Worm (Caenorhabditis elegans) whole organism, L3 larva: ENCODE measurements around the gene R11G10.4.

Source experiments
- R02D3.7 ChIP-seq: fragments of 150-350 bp; optimal IDR thresholded peaks from 2 replicates; lab custom pipeline; 2014; ENCODE audit warnings: missing biosample characterization, missing genetic modification characterization
- ZK546.5 ChIP-seq: sonication (generic microtip); optimal IDR thresholded peaks from 2 replicates; lab custom pipeline; 2017; ENCODE audit warnings: missing biosample characterization, missing genetic modification characterization
- aly-2 ChIP-seq: fragments of 150-350 bp; optimal IDR thresholded peaks from 2 replicates; lab custom pipeline; 2014; ENCODE audit warnings: missing biosample characterization, missing genetic modification characterization
- ama-1 ChIP-seq: fragments of 150-350 bp; optimal IDR thresholded peaks from 2 replicates; lab custom pipeline; 2018
- ceh-16 ChIP-seq: sonication (generic microtip); optimal IDR thresholded peaks from 2 replicates; lab custom pipeline; 2017; ENCODE audit warnings: missing biosample characterization, missing genetic modification characterization
- ceh-28 ChIP-seq: fragments of 150-350 bp; optimal IDR thresholded peaks from 2 replicates; lab custom pipeline; 2014; ENCODE audit warnings: missing biosample characterization, missing genetic modification reagents, missing genetic modification characterization
- ceh-82 ChIP-seq: fragments of 150-350 bp; optimal IDR thresholded peaks from 2 replicates; lab custom pipeline; 2014; ENCODE audit warnings: missing biosample characterization, missing genetic modification characterization
- egl-27 ChIP-seq: sonication (generic microtip); optimal IDR thresholded peaks from 4 replicates; lab custom pipeline; 2017; ENCODE audit warnings: missing biosample characterization, missing genetic modification reagents, missing genetic modification characterization
- egl-5 ChIP-seq: fragments of 150-350 bp; optimal IDR thresholded peaks from 2 replicates; lab custom pipeline; 2017; ENCODE audit warnings: missing biosample characterization, missing genetic modification reagents, missing genetic modification characterization, inconsistent platforms
- elt-2 ChIP-seq: sonication (generic microtip); optimal IDR thresholded peaks from 2 replicates; lab custom pipeline; 2016; ENCODE audit warnings: missing genetic modification reagents, mild to moderate bottlenecking, missing genetic modification characterization, missing compliant biosample characterization
- elt-3 ChIP-seq, 3 experiments: fragments of 150-350 bp in 1 of 3; sonication (generic microtip) in 2 of 3; optimal IDR thresholded peaks; 2 replicates in 2 of 3; 4 replicates in 1 of 3; lab custom pipeline; 2014 to 2017; ENCODE audit warnings: missing biosample characterization in 3 of 3, missing genetic modification characterization in 3 of 3
- eor-1 ChIP-seq, 2 experiments: fragments of 150-350 bp; optimal IDR thresholded peaks; 2 replicates each; lab custom pipeline; 2014 to 2018; ENCODE audit warnings: missing biosample characterization in 2 of 2, missing genetic modification characterization in 2 of 2
- fkh-10 ChIP-seq: sonication (generic microtip); optimal IDR thresholded peaks from 2 replicates; lab custom pipeline; 2017; ENCODE audit warnings: missing biosample characterization, missing genetic modification reagents, missing genetic modification characterization
- hmg-11 ChIP-seq: sonication (generic microtip); optimal IDR thresholded peaks from 2 replicates; lab custom pipeline; 2016; ENCODE audit warnings: missing genetic modification characterization, missing compliant biosample characterization
- jun-1 ChIP-seq: fragments of 150-350 bp; optimal IDR thresholded peaks from 2 replicates; lab custom pipeline; 2014; ENCODE audit warnings: missing biosample characterization, missing genetic modification reagents, missing genetic modification characterization
- lsy-12 ChIP-seq: sonication (generic microtip); optimal IDR thresholded peaks from 2 replicates; lab custom pipeline; 2016; ENCODE audit warnings: mild to moderate bottlenecking, missing genetic modification characterization, missing compliant biosample characterization
- mdl-1 ChIP-seq: fragments of 150-350 bp; optimal IDR thresholded peaks from 2 replicates; lab custom pipeline; 2014; ENCODE audit warnings: missing biosample characterization, missing genetic modification characterization
- mml-1 ChIP-seq: fragments of 150-350 bp; sonication (generic microtip); optimal IDR thresholded peaks from 3 replicates; lab custom pipeline; 2014; ENCODE audit warnings: missing biosample characterization, missing genetic modification characterization
- nfya-1 ChIP-seq: sonication (generic microtip); optimal IDR thresholded peaks from 2 replicates; lab custom pipeline; 2017; ENCODE audit warnings: missing genetic modification characterization, mild to moderate bottlenecking, missing compliant biosample characterization, antibody characterized with exemption, moderate library complexity; ENCODE audit not compliant: insufficient read depth
- nhr-11 ChIP-seq: fragments of 150-350 bp; optimal IDR thresholded peaks from 2 replicates; lab custom pipeline; 2014; ENCODE audit warnings: missing biosample characterization, missing genetic modification characterization
- nhr-12 ChIP-seq: fragments of 150-350 bp; optimal IDR thresholded peaks from 2 replicates; lab custom pipeline; 2014; ENCODE audit warnings: missing biosample characterization, missing genetic modification characterization
- nhr-23 ChIP-seq: fragments of 150-350 bp; optimal IDR thresholded peaks from 2 replicates; lab custom pipeline; 2014; ENCODE audit warnings: missing biosample characterization, missing genetic modification reagents, missing genetic modification characterization
- nhr-237 ChIP-seq: fragments of 150-350 bp; optimal IDR thresholded peaks from 2 replicates; lab custom pipeline; 2014; ENCODE audit warnings: missing biosample characterization, missing genetic modification characterization
- nhr-28 ChIP-seq: fragments of 150-350 bp; optimal IDR thresholded peaks from 2 replicates; lab custom pipeline; 2014; ENCODE audit warnings: missing biosample characterization, missing genetic modification characterization
- nhr-43 ChIP-seq: sonication (generic microtip); optimal IDR thresholded peaks from 2 replicates; lab custom pipeline; 2016; ENCODE audit warnings: mild to moderate bottlenecking, missing genetic modification characterization, missing compliant biosample characterization; ENCODE audit not compliant: poor library complexity, severe bottlenecking
- nhr-76 ChIP-seq: fragments of 150-350 bp; sonication (generic microtip); optimal IDR thresholded peaks from 5 replicates; lab custom pipeline; 2014; ENCODE audit warnings: missing biosample characterization, missing genetic modification characterization
- pha-4 ChIP-seq: fragments of 150-350 bp; optimal IDR thresholded peaks from 2 replicates; lab custom pipeline; 2014; ENCODE audit warnings: missing biosample characterization, missing genetic modification reagents, missing genetic modification characterization
- skn-1 ChIP-seq: fragments of 150-350 bp; optimal IDR thresholded peaks from 2 replicates; lab custom pipeline; 2014; ENCODE audit warnings: missing biosample characterization, missing genetic modification characterization
- tbx-2 ChIP-seq: sonication (generic microtip); optimal IDR thresholded peaks from 2 replicates; lab custom pipeline; 2016; ENCODE audit warnings: mild to moderate bottlenecking, missing genetic modification characterization, missing compliant biosample characterization
- unc-39 ChIP-seq: sonication (generic microtip); optimal IDR thresholded peaks from 4 replicates; lab custom pipeline; 2017; ENCODE audit warnings: missing biosample characterization, missing genetic modification characterization
- unc-62 ChIP-seq: fragments of 150-350 bp; sonication (generic microtip); optimal IDR thresholded peaks from 4 replicates; lab custom pipeline; 2014; ENCODE audit warnings: missing biosample characterization, missing genetic modification reagents, missing genetic modification characterization
- zag-1 ChIP-seq: fragments of 150-350 bp; optimal IDR thresholded peaks from 2 replicates; lab custom pipeline; 2014; ENCODE audit warnings: missing biosample characterization, missing genetic modification characterization
- ztf-11 ChIP-seq: fragments of 150-350 bp; optimal IDR thresholded peaks from 2 replicates; lab custom pipeline; 2014; ENCODE audit warnings: missing biosample characterization, missing genetic modification characterization
- ztf-4 ChIP-seq: fragments of 150-350 bp; optimal IDR thresholded peaks from 2 replicates; lab custom pipeline; 2014; ENCODE audit warnings: missing biosample characterization, missing genetic modification characterization

R11G10.4 gene

ce11 chrV:13497322-13497847 lies 9.0 kb upstream of the R11G10.4 start, which contains the start of the genes eea-1 and gut-2 (continued):
- TF ChIP-seq ztf-11 (tag; lab: Kevin White, UChicago): no peak
- no peak for TF ChIP-seq ceh-16 (tag; lab: Kevin White, UChicago)
- peak; percentile 92 for TF ChIP-seq pha-4 (tag; lab: Kevin White, UChicago)
- peak; percentile 74 for TF ChIP-seq hmg-11 (tag; lab: Kevin White, UChicago)
- no peak for TF ChIP-seq ztf-4 (tag; lab: Kevin White, UChicago)
- no peak for TF ChIP-seq lsy-12
- TF ChIP-seq ceh-28: peak; percentile 40
- no peak for TF ChIP-seq ceh-82
- no peak for TF ChIP-seq nhr-11 (tag; lab: Kevin White, UChicago)

DNA sequence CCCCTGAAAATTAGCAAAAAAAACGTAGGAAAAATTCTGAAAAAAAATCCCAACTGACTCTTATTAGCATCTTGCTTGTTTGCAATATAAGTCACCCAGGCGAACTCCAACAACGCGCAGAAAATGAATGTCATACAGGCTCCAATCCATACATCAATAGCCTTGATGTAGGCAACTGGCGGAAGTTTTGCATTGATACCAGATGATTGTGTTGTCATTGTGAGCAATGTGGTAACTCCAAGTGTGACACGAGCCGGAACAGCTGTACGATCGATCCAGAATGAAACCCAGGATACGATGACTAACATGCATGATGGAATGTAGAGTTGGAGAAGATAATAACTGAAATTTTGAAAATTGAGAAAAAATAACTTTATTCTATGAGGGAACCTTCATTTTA lies 7.2 kb upstream of the R11G10.4 start:
- no peak for TF ChIP-seq nhr-43
- no peak for TF ChIP-seq skn-1 (tag; lab: Kevin White, UChicago)
- TF ChIP-seq lsy-12: no peak
- no peak for TF ChIP-seq nhr-12 (tag; lab: Kevin White, UChicago)
- TF ChIP-seq zag-1: no peak
- TF ChIP-seq hmg-11 (tag; lab: Kevin White, UChicago): no peak
- TF ChIP-seq egl-27 (tag; lab: Kevin White, UChicago): no peak
- no peak for TF ChIP-seq unc-39 (tag; lab: Kevin White, UChicago)
- no peak for TF ChIP-seq elt-2 (tag; lab: Kevin White, UChicago)
- TF ChIP-seq ceh-82: no peak
- TF ChIP-seq fkh-10: no peak
- no peak for TF ChIP-seq jun-1 (tag; lab: Kevin White, UChicago)
- no peak for TF ChIP-seq mml-1 (tag; lab: Kevin White, UChicago)
- no peak for TF ChIP-seq ama-1 (lab: Kevin White, UChicago)
- TF ChIP-seq ztf-4 (tag; lab: Kevin White, UChicago): no peak

- no peak for TF ChIP-seq aly-2 (tag; lab: Kevin White, UChicago)
- no peak for TF ChIP-seq jun-1 (tag; lab: Kevin White, UChicago)
- no peak for TF ChIP-seq ceh-82
- no peak for TF ChIP-seq nhr-28 (tag; lab: Kevin White, UChicago)
- TF ChIP-seq nhr-43: no peak
- no peak for TF ChIP-seq tbx-2 (tag; lab: Kevin White, UChicago)
- TF ChIP-seq pha-4 (tag; lab: Kevin White, UChicago): no peak
- no peak for TF ChIP-seq eor-1 (tag; optimal IDR thresholded peaks at IDR 0.05; lab: Kevin White, UChicago)
- TF ChIP-seq nhr-76 (tag; lab: Kevin White, UChicago): no peak
- TF ChIP-seq elt-3 (tag; optimal IDR thresholded peaks at IDR 0.05; lab: Kevin White, UChicago): no peak
- TF ChIP-seq nfya-1: no peak
Observed at ce11 chrV:13511618-13512017, 5.2 kb downstream of the R11G10.4 start, which contains the start of gene avr-15. Gene avr-15, minus strand, starts transcription at chrV:13511718.

DNA sequence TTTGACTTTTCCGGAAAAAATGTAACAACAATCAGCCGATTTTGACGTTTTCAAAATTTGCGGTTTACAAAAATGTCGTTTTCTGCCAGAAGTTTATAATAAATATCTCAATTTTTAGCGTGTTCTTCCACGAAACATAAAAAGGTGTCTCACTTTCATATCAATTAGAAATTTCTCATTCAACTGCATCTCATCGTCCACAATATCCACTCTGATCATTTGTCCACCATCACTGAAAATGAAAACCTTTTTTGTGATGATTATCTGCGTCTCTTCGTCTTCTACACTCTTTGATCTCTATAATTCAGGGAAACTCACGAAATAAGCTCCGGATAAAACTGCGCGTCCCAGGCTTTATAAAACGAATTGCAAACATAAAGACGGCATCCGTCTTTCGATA lies 6.1 kb downstream of the R11G10.4 start:
- TF ChIP-seq nhr-23 (tag; lab: Kevin White, UChicago): no peak
- no peak for TF ChIP-seq ZK546.5 (tag; lab: Kevin White, UChicago)
- TF ChIP-seq nhr-237 (tag; lab: Kevin White, UChicago): no peak
- TF ChIP-seq ztf-4 (tag; lab: Kevin White, UChicago): no peak
- TF ChIP-seq egl-27 (tag; lab: Kevin White, UChicago): no peak
- TF ChIP-seq nhr-12 (tag; lab: Kevin White, UChicago): no peak
- TF ChIP-seq unc-62 (GFP tag; lab: Kevin White, UChicago): no peak
- TF ChIP-seq egl-5: no peak
- no peak for TF ChIP-seq ceh-16 (tag; lab: Kevin White, UChicago)
- no peak for TF ChIP-seq nhr-28 (tag; lab: Kevin White, UChicago)
- TF ChIP-seq R02D3.7 (tag; lab: Kevin White, UChicago): no peak
- TF ChIP-seq nhr-76 (tag; lab: Kevin White, UChicago): no peak
- TF ChIP-seq, all 47 proteins: peak for 0

- TF ChIP-seq mdl-1 (tag; lab: Kevin White, UChicago) (no peak), egl-27 (tag; lab: Kevin White, UChicago) (no peak), R02D3.7 (tag; lab: Kevin White, UChicago) (no peak), nhr-237 (tag; lab: Kevin White, UChicago) (no peak)
Observed at ce11 chrV:13515115-13515514, 8.7 kb downstream of the R11G10.4 start, which contains the start of gene semi-1. Gene semi-1, minus strand, starts transcription at chrV:13515215.
